Worm (Caenorhabditis elegans): ENCODE results near the gene mig-32.
A peak's percentile ranks its signal among the peaks of the same experiment; 100 is the strongest.

mig-32 gene

DNA sequence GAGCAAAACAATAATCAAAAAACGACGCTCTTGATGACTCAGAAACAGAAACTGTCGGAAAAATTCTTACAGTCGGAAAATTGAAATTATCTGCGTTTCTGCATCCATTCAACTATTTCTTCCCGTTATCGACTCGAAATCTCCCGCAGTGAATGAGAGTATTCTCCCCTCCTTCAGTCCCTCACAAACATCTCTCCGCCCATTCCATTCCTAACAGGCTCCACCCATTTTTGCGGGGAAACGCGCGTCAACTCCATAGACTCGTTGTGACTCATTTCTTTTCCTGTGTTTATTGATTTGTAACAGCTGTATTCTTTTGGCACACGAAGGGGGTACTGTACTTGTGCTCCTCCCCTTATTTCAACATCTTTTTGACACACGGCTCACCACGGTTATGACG is 35.8 kb upstream of the mig-32 start (continued):
- TF ChIP-seq hlh-4 (tag; optimal IDR thresholded peaks at IDR 0.05) (no peak), tbx-2 (tag; optimal IDR thresholded peaks at IDR 0.05) (no peak), C16A3.4 (tag; optimal IDR thresholded peaks at IDR 0.05) (no peak), lin-14 (GFP tag; optimal IDR thresholded peaks at IDR 0.05) (peak; percentile 60), unc-86 (tag; optimal IDR thresholded peaks at IDR 0.05) (no peak), egl-13 (tag; optimal IDR thresholded peaks at IDR 0.05) (no peak), aly-2 (tag; optimal IDR thresholded peaks at IDR 0.05) (no peak), elt-2 (tag; optimal IDR thresholded peaks at IDR 0.05) (no peak), tlp-1 (tag; optimal IDR thresholded peaks at IDR 0.05) (no peak)

DNA sequence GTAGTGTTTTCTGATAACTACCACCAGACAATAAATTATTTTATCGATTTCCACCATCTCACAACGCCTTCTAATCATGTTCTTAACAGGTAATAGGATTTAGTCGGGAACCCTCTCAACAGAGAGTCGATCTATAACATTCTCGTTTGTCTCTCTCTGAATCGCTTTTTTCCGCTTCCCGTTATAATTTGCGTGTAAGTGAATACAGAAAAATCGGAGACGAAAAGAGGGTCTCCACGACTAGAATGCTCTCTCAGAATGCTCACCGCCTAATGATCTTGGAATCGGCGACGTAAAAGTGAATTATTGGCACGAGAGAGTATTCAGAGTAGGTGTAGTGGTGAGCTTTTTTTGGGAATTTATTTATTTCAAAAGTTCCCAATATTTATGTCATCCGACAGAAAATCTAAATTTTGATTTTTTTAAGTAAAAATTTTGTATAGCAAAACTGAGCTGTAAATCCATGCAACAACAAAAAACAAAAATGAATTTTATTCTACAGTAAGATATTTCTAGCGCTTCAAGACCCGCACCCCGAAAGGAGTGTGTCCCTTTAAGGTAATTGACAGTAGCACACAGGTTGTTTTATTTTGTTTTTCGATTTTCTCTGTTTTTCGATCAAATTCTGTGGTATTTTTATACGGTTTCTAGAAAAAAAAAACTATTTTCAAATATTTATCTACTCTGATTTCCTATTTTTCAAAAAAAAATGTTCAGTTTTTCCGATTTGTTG is 34.9 kb upstream of the mig-32 start:
- TF ChIP-seq jun-1 (tag; optimal IDR thresholded peaks at IDR 0.05) (no peak), nhr-71 (tag; optimal IDR thresholded peaks at IDR 0.05) (peak; percentile 26), nhr-47 (tag; optimal IDR thresholded peaks at IDR 0.05) (peak; percentile 27), unc-30 (tag; optimal IDR thresholded peaks at IDR 0.05) (no peak), fkh-8 (tag; optimal IDR thresholded peaks at IDR 0.05) (peak; percentile 55), lin-14 (GFP tag; optimal IDR thresholded peaks at IDR 0.05) (peak; percentile 51), efl-3 (GFP tag; optimal IDR thresholded peaks at IDR 0.05) (no peak), mep-1 (tag; optimal IDR thresholded peaks at IDR 0.05) (peak; percentile 2), ceh-90 (tag; optimal IDR thresholded peaks at IDR 0.05) (no peak), egl-13 (tag; optimal IDR thresholded peaks at IDR 0.05) (no peak)

DNA sequence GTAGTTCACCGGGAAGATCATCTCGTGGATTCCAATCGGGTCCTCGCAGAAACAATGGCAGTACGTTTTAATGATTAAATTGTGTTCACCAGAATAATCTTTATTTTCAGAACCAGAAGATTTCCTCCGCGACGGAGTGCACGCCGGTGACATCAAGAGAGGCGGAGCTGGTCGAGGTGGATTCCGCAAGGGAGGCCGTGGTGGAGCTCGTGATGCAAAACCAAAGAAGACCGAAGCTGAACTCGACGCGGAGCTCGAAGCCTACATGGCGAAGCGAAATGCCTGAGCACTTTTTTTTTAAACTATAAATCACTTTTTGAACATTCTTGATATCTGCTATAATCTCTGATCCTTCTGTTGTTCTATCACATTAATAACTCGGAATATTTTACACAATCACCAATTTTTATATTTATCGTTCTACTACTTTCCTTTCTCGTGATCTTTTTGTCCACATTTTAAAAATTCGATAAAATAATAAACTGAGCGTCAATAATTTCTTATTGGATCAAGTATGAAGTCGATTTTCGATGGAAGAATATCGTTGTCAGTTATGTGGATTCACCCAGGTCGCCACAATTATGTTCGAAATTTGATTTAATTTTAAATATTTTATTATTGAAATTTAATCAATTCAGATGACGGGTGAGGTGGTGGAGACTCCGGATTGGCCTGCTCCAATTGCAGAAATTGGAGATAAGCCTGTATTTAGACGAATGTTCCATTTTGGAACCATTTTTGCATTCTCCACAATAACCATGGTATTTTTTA is 32.5 kb upstream of the mig-32 start, which contains the start of gene dhhc-6:
Gene dhhc-6, plus strand, starts transcription at position 639 of the 771 bp plus-strand sequence.
- no peak for TF ChIP-seq lin-39 (tag; optimal IDR thresholded peaks at IDR 0.05)
- TF ChIP-seq aly-2 (tag; optimal IDR thresholded peaks at IDR 0.05) = no peak
- no peak for TF ChIP-seq lin-14 (GFP tag; optimal IDR thresholded peaks at IDR 0.05)
- no peak for TF ChIP-seq lin-13 (GFP tag; optimal IDR thresholded peaks at IDR 0.05)

DNA sequence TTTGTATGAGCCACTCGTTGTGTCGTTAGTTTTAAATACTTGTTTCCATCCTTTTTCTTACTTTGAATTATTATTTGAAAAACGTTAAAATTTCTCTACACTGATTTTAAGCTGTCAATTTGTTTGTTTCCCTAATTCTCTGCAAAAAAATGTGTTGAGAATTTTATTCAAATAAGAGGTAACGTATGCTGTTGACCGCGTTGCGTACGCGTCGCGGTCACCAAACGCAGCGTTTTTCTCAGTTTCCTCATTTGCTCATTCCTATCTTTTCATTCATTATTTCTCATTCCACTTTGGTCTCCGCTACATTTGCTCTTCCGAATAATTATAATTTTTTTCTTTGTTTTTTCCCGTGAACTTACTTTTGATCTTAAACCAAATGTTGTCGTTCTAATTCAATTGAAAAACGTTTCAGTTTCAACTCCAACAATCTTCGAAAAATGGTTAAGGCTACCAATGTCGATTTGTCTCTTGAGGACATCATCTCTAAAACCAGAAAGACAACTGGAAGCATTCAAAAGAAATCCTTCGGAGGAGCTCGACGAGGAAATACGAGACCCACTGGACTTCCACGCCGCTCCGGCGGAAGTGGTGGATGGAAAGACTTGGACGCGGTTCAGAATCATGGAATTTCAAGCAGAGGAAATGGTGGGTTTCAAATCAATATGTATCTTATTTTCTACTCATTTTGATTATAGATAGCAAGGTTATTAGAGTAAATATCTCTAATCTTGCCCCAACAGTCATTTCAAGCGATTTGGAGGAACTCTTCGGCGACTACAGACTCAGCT is 31.1 kb upstream of the mig-32 start, which contains the start of gene aly-3:
Gene aly-3, plus strand, starts transcription at position 409 of the 791 bp plus-strand sequence.
- TF ChIP-seq lsy-2 (tag; optimal IDR thresholded peaks at IDR 0.05) (peak; percentile 8 to 54), ztf-11 (tag; optimal IDR thresholded peaks at IDR 0.05) (no peak), grh-1 (GFP tag; IDR thresholded peaks at IDR 0.05) (no peak), rnt-1 (tag; optimal IDR thresholded peaks at IDR 0.05) (no peak), lin-15B (tag; optimal IDR thresholded peaks at IDR 0.05) (peak; percentile 6), nhr-20 (tag; optimal IDR thresholded peaks at IDR 0.05) (no peak), ces-1 (GFP tag; optimal IDR thresholded peaks at IDR 0.05) (no peak), mep-1 (tag; optimal IDR thresholded peaks at IDR 0.05) (peak; percentile 13), lin-35 (GFP tag; optimal IDR thresholded peaks at IDR 0.05) (peak; percentile 21 to 54), snu-23 (GFP tag; optimal IDR thresholded peaks at IDR 0.05) (peak; percentile 22), ceh-82 (tag; optimal IDR thresholded peaks at IDR 0.05) (peak in 1 of 3 experiments; percentile 29), nhr-47 (tag; optimal IDR thresholded peaks at IDR 0.05) (peak; percentile 8), blmp-1 (tag; optimal IDR thresholded peaks at IDR 0.05) (peak; percentile 19), efl-1 (optimal IDR thresholded peaks at IDR 0.05) (peak in 1 of 2 experiments; percentile 7), efl-1 (GFP tag; optimal IDR thresholded peaks at IDR 0.05 in 1 of 2) (peak in 1 of 2 experiments; percentile 35), ama-1 (optimal IDR thresholded peaks at IDR 0.05) (peak; percentile 21), alr-1 (tag; optimal IDR thresholded peaks at IDR 0.05; ENCODE audit: borderline replicate concordance) (no peak)
